Worm (Caenorhabditis elegans): Measurements from ENCODE around the gene phf-14.

DNA sequence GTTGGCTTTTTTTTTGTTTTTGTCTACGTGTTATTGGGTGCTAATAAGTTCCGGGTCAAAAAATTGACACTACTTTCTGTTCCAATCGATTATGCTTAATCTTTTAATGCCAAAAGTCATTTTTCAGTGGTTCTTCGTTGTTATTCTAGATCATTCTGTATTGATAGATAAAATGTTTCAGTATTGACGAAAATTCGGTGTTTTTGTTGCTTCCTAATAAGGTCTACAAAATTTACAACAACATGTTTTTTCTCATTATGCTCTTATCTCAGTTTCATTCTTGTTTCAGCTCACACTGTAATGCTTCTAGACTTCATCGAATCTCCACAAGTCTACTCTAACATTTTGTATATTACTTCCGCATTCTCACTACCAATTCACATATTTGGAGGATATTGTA is 39.8 kb upstream of the phf-14 start, which contains the start of gene srh-303:
- TF ChIP-seq him-1 (tag; optimal IDR thresholded peaks at IDR 0.05) (no peak), dao-5 (tag; optimal IDR thresholded peaks at IDR 0.05) (no peak)

All from whole organism, L4/young adult.